Worm (Caenorhabditis elegans): ENCODE measurements around the gene Y46B2A.3.

ce11 chrII:868240-868864 is 1.7 kb upstream of the Y46B2A.3 start, which contains the start of gene fbxc-51:
- TF ChIP-seq unc-3 (GFP tag; conservative IDR thresholded peaks at IDR 0.05) = no peak
- no peak for TF ChIP-seq unc-3 (tag; optimal IDR thresholded peaks at IDR 0.05)
- no peak for TF ChIP-seq K09A11.1 (tag; optimal IDR thresholded peaks at IDR 0.05; ENCODE audit: insufficient read depth)
- no peak for TF ChIP-seq fax-1 (tag; optimal IDR thresholded peaks at IDR 0.05)

All from whole organism, late embryonic.